Worm (Caenorhabditis elegans) whole organism, mixed stage, embryonic: ENCODE data around the gene srg-53.
"Not testable (repeated sequence)": the region's sequence is repeated elsewhere in the genome, so short reads cannot be mapped to it uniquely, and the experiment has no call there.

Source experiments
- M03D4.4 ChIP-seq: sonication (generic microtip); optimal IDR thresholded peaks from 2 replicates; lab custom pipeline; 2017; ENCODE audit warnings: mild to moderate bottlenecking, missing genetic modification characterization, missing compliant biosample characterization
- bed-3 ChIP-seq: fragments of 200-800 bp; sonication (Bioruptor generic); optimal IDR thresholded peaks from 3 replicates; lab custom pipeline; 2018; ENCODE audit warnings: mild to moderate bottlenecking, missing genetic modification characterization, moderate library complexity, missing compliant biosample characterization
- blmp-1 ChIP-seq: fragments of 150-350 bp; optimal IDR thresholded peaks from 2 replicates; lab custom pipeline; 2014; ENCODE audit warnings: missing biosample characterization, missing genetic modification characterization
- ceh-39 ChIP-seq: fragments of 150-350 bp; optimal IDR thresholded peaks from 2 replicates; lab custom pipeline; 2014; ENCODE audit warnings: missing biosample characterization, missing genetic modification characterization
- ceh-43 ChIP-seq: fragments of 200-800 bp; sonication (Bioruptor generic); optimal IDR thresholded peaks from 2 replicates; lab custom pipeline; 2018; ENCODE audit warnings: mild to moderate bottlenecking, missing genetic modification characterization, moderate library complexity, missing compliant biosample characterization
- ceh-83 ChIP-seq: fragments of 200-800 bp; sonication (Bioruptor generic); optimal IDR thresholded peaks from 2 replicates; lab custom pipeline; 2018; ENCODE audit warnings: mild to moderate bottlenecking, missing genetic modification characterization, missing compliant biosample characterization
- ces-1 ChIP-seq: fragments of 150-350 bp; optimal IDR thresholded peaks from 2 replicates; lab custom pipeline; 2014; ENCODE audit warnings: missing biosample characterization, missing genetic modification reagents, missing genetic modification characterization
- cnd-1 ChIP-seq: fragments of 200-800 bp; sonication (Bioruptor generic); optimal IDR thresholded peaks from 2 replicates; lab custom pipeline; 2018; ENCODE audit warnings: mild to moderate bottlenecking, missing genetic modification characterization, missing compliant biosample characterization
- drap-1 ChIP-seq: fragments of 200-800 bp; sonication (Bioruptor generic); optimal IDR thresholded peaks from 3 replicates; lab custom pipeline; 2018; ENCODE audit warnings: mild to moderate bottlenecking, missing genetic modification characterization, missing compliant biosample characterization
- elt-1 ChIP-seq: sonication (generic microtip); optimal IDR thresholded peaks from 2 replicates; lab custom pipeline; 2017; ENCODE audit warnings: missing genetic modification characterization, mild to moderate bottlenecking, missing compliant biosample characterization, antibody characterized with exemption, moderate library complexity, borderline replicate concordance; ENCODE audit not compliant: insufficient read depth
- flh-1 ChIP-seq: fragments of 200-800 bp; sonication (Bioruptor generic); optimal IDR thresholded peaks from 2 replicates; lab custom pipeline; 2018; ENCODE audit warnings: mild to moderate bottlenecking, missing genetic modification characterization, moderate library complexity, missing compliant biosample characterization
- ham-2 ChIP-seq: fragments of 200-800 bp; sonication (Bioruptor generic); optimal IDR thresholded peaks from 2 replicates; lab custom pipeline; 2018; ENCODE audit warnings: mild to moderate bottlenecking, missing genetic modification characterization, missing compliant biosample characterization
- hlh-1 ChIP-seq: fragments of 150-350 bp; optimal IDR thresholded peaks from 2 replicates; lab custom pipeline; 2014; ENCODE audit warnings: missing biosample characterization, missing genetic modification reagents, missing genetic modification characterization
- lin-13 ChIP-seq: fragments of 150-350 bp; optimal IDR thresholded peaks from 2 replicates; lab custom pipeline; 2014; ENCODE audit warnings: missing biosample characterization, missing genetic modification characterization
- lin-32 ChIP-seq: fragments of 200-800 bp; sonication (Bioruptor generic); optimal IDR thresholded peaks from 2 replicates; lab custom pipeline; 2018; ENCODE audit warnings: mild to moderate bottlenecking, missing genetic modification characterization, missing compliant biosample characterization
- mab-5 ChIP-seq: fragments of 150-350 bp; optimal IDR thresholded peaks from 2 replicates; lab custom pipeline; 2014; ENCODE audit warnings: missing biosample characterization, missing genetic modification characterization
- mep-1 ChIP-seq: fragments of 150-350 bp; optimal IDR thresholded peaks from 2 replicates; lab custom pipeline; 2017; ENCODE audit warnings: missing biosample characterization, missing genetic modification reagents, missing genetic modification characterization, inconsistent platforms
- mls-2 ChIP-seq: sonication (generic microtip); optimal IDR thresholded peaks from 2 replicates; lab custom pipeline; 2016; ENCODE audit warnings: mild to moderate bottlenecking, missing genetic modification characterization, moderate library complexity, missing compliant biosample characterization
- nhr-12 ChIP-seq: fragments of 150-350 bp; optimal IDR thresholded peaks from 2 replicates; lab custom pipeline; 2014; ENCODE audit warnings: missing biosample characterization, missing genetic modification characterization
- nhr-237 ChIP-seq: fragments of 150-350 bp; optimal IDR thresholded peaks from 2 replicates; lab custom pipeline; 2014; ENCODE audit warnings: missing biosample characterization, missing genetic modification characterization
- snpc-4 ChIP-seq: fragments of 150-350 bp; optimal IDR thresholded peaks from 2 replicates; lab custom pipeline; 2014; ENCODE audit warnings: missing biosample characterization, missing genetic modification characterization
- sptf-1 ChIP-seq: sonication (generic microtip); optimal IDR thresholded peaks from 2 replicates; lab custom pipeline; 2017; ENCODE audit warnings: mild to moderate bottlenecking, missing genetic modification characterization, moderate library complexity, missing compliant biosample characterization
- tbx-8 ChIP-seq: fragments of 200-800 bp; sonication (Bioruptor generic); optimal IDR thresholded peaks from 2 replicates; lab custom pipeline; 2018; ENCODE audit warnings: mild to moderate bottlenecking, missing genetic modification characterization, moderate library complexity, missing compliant biosample characterization
- unc-120 ChIP-seq: sonication (generic microtip); optimal IDR thresholded peaks from 2 replicates; lab custom pipeline; 2017; ENCODE audit warnings: missing genetic modification characterization, missing compliant biosample characterization; ENCODE audit not compliant: poor library complexity, severe bottlenecking
- unc-62 ChIP-seq: fragments of 150-350 bp; optimal IDR thresholded peaks from 2 replicates; lab custom pipeline; 2014; ENCODE audit warnings: missing biosample characterization, missing genetic modification reagents, missing genetic modification characterization
- zip-8 ChIP-seq: fragments of 150-350 bp; optimal IDR thresholded peaks from 2 replicates; lab custom pipeline; 2014; ENCODE audit warnings: missing biosample characterization, missing genetic modification characterization
- ztf-11 ChIP-seq: fragments of 150-350 bp; optimal IDR thresholded peaks from 2 replicates; lab custom pipeline; 2014; ENCODE audit warnings: missing biosample characterization, missing genetic modification characterization

srg-53 gene

ce11 chrV:879171-879570 lies at the start of gene srg-53:
TSS of gene srg-53 (plus strand) at chrV:879471.
- TF ChIP-seq ztf-11 (tag; lab: Kevin White, UChicago) (no peak), unc-120 (tag; lab: Kevin White, UChicago) (no peak), tbx-8 (no peak), cnd-1 (no peak), ceh-43 (GFP tag; lab: Kevin White, UChicago) (no peak), blmp-1 (tag; lab: Kevin White, UChicago) (no peak), drap-1 (GFP tag; lab: Kevin White, UChicago) (no peak), nhr-237 (tag; lab: Kevin White, UChicago) (no peak), mls-2 (tag; lab: Kevin White, UChicago) (no peak), elt-1 (tag; lab: Kevin White, UChicago) (no peak), bed-3 (GFP tag; lab: Kevin White, UChicago) (no peak), mep-1 (no peak), lin-13 (tag; lab: Kevin White, UChicago) (no peak), zip-8 (tag; lab: Kevin White, UChicago) (no peak)

ce11 chrV:833368-833767 lies 45.9 kb upstream of the srg-53 start, which contains the start of gene F41H8.1:
TSS of gene F41H8.1 (plus strand) at chrV:833668.
- TF ChIP-seq sptf-1 = no peak

- not testable (repeated sequence) for TF ChIP-seq mab-5 (tag; lab: Kevin White, UChicago); snpc-4; ceh-43 (GFP tag; lab: Kevin White, UChicago)
Measured at ce11 chrV:838984-839471, 40.2 kb upstream of the srg-53 start, which contains the start of the genes K09C6.7 and K09C6.10. TSS of gene K09C6.7 (minus strand) at chrV:839084. TSS of gene K09C6.10 (plus strand) at chrV:839421.

- TF ChIP-seq M03D4.4 (tag; lab: Kevin White, UChicago) (no peak), elt-1 (tag; lab: Kevin White, UChicago) (no peak), blmp-1 (tag; lab: Kevin White, UChicago) (no peak), flh-1 (GFP tag; lab: Kevin White, UChicago) (no peak), mab-5 (tag; lab: Kevin White, UChicago) (no peak), snpc-4 (no peak)
Measured at ce11 chrV:842611-843010, 36.7 kb upstream of the srg-53 start.

- not testable (repeated sequence) for TF ChIP-seq ceh-83 (GFP tag; lab: Kevin White, UChicago); zip-8 (tag; lab: Kevin White, UChicago); nhr-237 (tag; lab: Kevin White, UChicago)
Measured at ce11 chrV:843118-843517, 36.2 kb upstream of the srg-53 start, which contains the start of gene K09C6.8. TSS of gene K09C6.8 (minus strand) at chrV:843218.

- TF ChIP-seq ces-1 (GFP tag; lab: Kevin White, UChicago) (no peak), mls-2 (tag; lab: Kevin White, UChicago) (no peak), flh-1 (GFP tag; lab: Kevin White, UChicago) (no peak), bed-3 (GFP tag; lab: Kevin White, UChicago) (no peak), snpc-4 (no peak), M03D4.4 (tag; lab: Kevin White, UChicago) (no peak), unc-62 (no peak)
Measured at ce11 chrV:847521-847920, 31.8 kb upstream of the srg-53 start, which contains the start of gene srbc-13. TSS of gene srbc-13 (plus strand) at chrV:847821.

- TF ChIP-seq lin-32 (GFP tag; lab: Kevin White, UChicago) = no peak
- no peak for TF ChIP-seq M03D4.4 (tag; lab: Kevin White, UChicago)
- no peak for TF ChIP-seq ceh-43 (GFP tag; lab: Kevin White, UChicago)
- no peak for TF ChIP-seq lin-13 (tag; lab: Kevin White, UChicago)
- TF ChIP-seq hlh-1 (tag; lab: Kevin White, UChicago) = no peak
- TF ChIP-seq ham-2 (GFP tag; lab: Kevin White, UChicago) = no peak
- no peak for TF ChIP-seq blmp-1 (tag; lab: Kevin White, UChicago)
- no peak for TF ChIP-seq mep-1
- TF ChIP-seq ces-1 (GFP tag; lab: Kevin White, UChicago) = no peak
- no peak for TF ChIP-seq ceh-83 (GFP tag; lab: Kevin White, UChicago)
- no peak for TF ChIP-seq unc-120 (tag; lab: Kevin White, UChicago)
- no peak for TF ChIP-seq nhr-12 (tag; lab: Kevin White, UChicago)
- TF ChIP-seq elt-1 (tag; lab: Kevin White, UChicago) = no peak
- TF ChIP-seq ceh-39 (tag; lab: Kevin White, UChicago) = no peak
- no peak for TF ChIP-seq drap-1 (GFP tag; lab: Kevin White, UChicago)
Measured at ce11 chrV:849042-849441, 30.2 kb upstream of the srg-53 start.
